Worm (Caenorhabditis elegans) whole organism, L2 larva: ENCODE data around the gene H14N18.2.
A peak's percentile ranks its signal among the peaks of the same experiment; 100 is the strongest.

Experiments
- C34F6.9 ChIP-seq: fragments of 150-350 bp; optimal IDR thresholded peaks from 2 replicates; lab custom pipeline; 2014; ENCODE audit warnings: missing biosample characterization, missing genetic modification characterization
- F13H6.1 ChIP-seq: sonication (generic microtip); optimal IDR thresholded peaks from 2 replicates; lab custom pipeline; 2016; ENCODE audit warnings: missing genetic modification characterization, missing compliant biosample characterization
- R02D3.7 ChIP-seq: fragments of 150-350 bp; optimal IDR thresholded peaks from 2 replicates; lab custom pipeline; 2014; ENCODE audit warnings: missing biosample characterization, missing genetic modification characterization
- Y55F3AM.14 ChIP-seq: fragments of 200-800 bp; sonication (Bioruptor generic); optimal IDR thresholded peaks from 2 replicates; lab custom pipeline; 2018; ENCODE audit warnings: mild to moderate bottlenecking, missing genetic modification characterization, missing compliant biosample characterization
- ZK546.5 ChIP-seq: sonication (generic microtip); optimal IDR thresholded peaks from 2 replicates; lab custom pipeline; 2017; ENCODE audit warnings: missing biosample characterization, missing genetic modification characterization
- alr-1 ChIP-seq: fragments of 150-350 bp; optimal IDR thresholded peaks from 2 replicates; lab custom pipeline; 2014; ENCODE audit warnings: missing biosample characterization, missing genetic modification characterization
- aly-2 ChIP-seq: fragments of 150-350 bp; optimal IDR thresholded peaks from 2 replicates; lab custom pipeline; 2014; ENCODE audit warnings: missing biosample characterization, missing genetic modification characterization
- ama-1 ChIP-seq: fragments of 150-350 bp; optimal IDR thresholded peaks from 2 replicates; lab custom pipeline; 2018; ENCODE audit warnings: inconsistent platforms
- blmp-1 ChIP-seq: sonication (generic microtip); optimal IDR thresholded peaks from 2 replicates; lab custom pipeline; 2017; ENCODE audit warnings: missing genetic modification characterization, mild to moderate bottlenecking, missing compliant biosample characterization, antibody characterized with exemption, moderate library complexity; ENCODE audit not compliant: insufficient read depth
- ceh-16 ChIP-seq: fragments of 150-350 bp; optimal IDR thresholded peaks from 2 replicates; lab custom pipeline; 2014; ENCODE audit warnings: missing biosample characterization, missing genetic modification characterization
- ceh-82 ChIP-seq: fragments of 150-350 bp; optimal IDR thresholded peaks from 2 replicates; lab custom pipeline; 2014; ENCODE audit warnings: missing biosample characterization, missing genetic modification characterization
- crh-2 ChIP-seq: sonication (generic microtip); optimal IDR thresholded peaks from 2 replicates; lab custom pipeline; 2017; ENCODE audit warnings: missing biosample characterization, missing genetic modification characterization
- dmd-4 ChIP-seq: sonication (generic microtip); optimal IDR thresholded peaks from 2 replicates; lab custom pipeline; 2017; ENCODE audit warnings: missing biosample characterization, missing genetic modification characterization
- egl-27 ChIP-seq: sonication (generic microtip); optimal IDR thresholded peaks from 3 replicates; lab custom pipeline; 2017; ENCODE audit warnings: missing biosample characterization, missing genetic modification reagents, missing genetic modification characterization
- elt-1 ChIP-seq: fragments of 150-350 bp; optimal IDR thresholded peaks from 2 replicates; lab custom pipeline; 2014; ENCODE audit warnings: missing biosample characterization, missing genetic modification characterization
- elt-3 ChIP-seq: sonication (generic microtip); optimal IDR thresholded peaks from 2 replicates; lab custom pipeline; 2017; ENCODE audit warnings: missing biosample characterization, missing genetic modification characterization
- fos-1 ChIP-seq: fragments of 150-350 bp; optimal IDR thresholded peaks from 2 replicates; lab custom pipeline; 2014; ENCODE audit warnings: missing biosample characterization, missing genetic modification characterization
- gmeb-1 ChIP-seq: fragments of 150-350 bp; optimal IDR thresholded peaks from 2 replicates; lab custom pipeline; 2014; ENCODE audit warnings: missing biosample characterization, missing genetic modification characterization
- lin-11 ChIP-seq: fragments of 150-350 bp; sonication (generic microtip); optimal IDR thresholded peaks from 2 replicates; lab custom pipeline; 2014; ENCODE audit warnings: missing biosample characterization, missing genetic modification characterization, inconsistent platforms, mixed read lengths
- lin-13 ChIP-seq: fragments of 150-350 bp; optimal IDR thresholded peaks from 2 replicates; lab custom pipeline; 2014; ENCODE audit warnings: missing biosample characterization, missing genetic modification reagents, missing genetic modification characterization
- lin-39 ChIP-seq: fragments of 150-350 bp; optimal IDR thresholded peaks from 2 replicates; lab custom pipeline; 2014; ENCODE audit warnings: missing biosample characterization, missing genetic modification reagents, missing genetic modification characterization
- lsy-2 ChIP-seq, 2 experiments: fragments of 150-350 bp in 1 of 2; sonication (generic microtip) in 1 of 2; optimal IDR thresholded peaks; 2 replicates each; lab custom pipeline; 2014 to 2017; ENCODE audit warnings: missing biosample characterization in 2 of 2, missing genetic modification characterization in 2 of 2
- mab-5 ChIP-seq: fragments of 150-350 bp; optimal IDR thresholded peaks from 2 replicates; lab custom pipeline; 2014; ENCODE audit warnings: missing biosample characterization, missing genetic modification characterization
- mbf-1 ChIP-seq: sonication (generic microtip); optimal IDR thresholded peaks from 2 replicates; lab custom pipeline; 2017; ENCODE audit warnings: missing biosample characterization, missing genetic modification characterization
- mdl-1 ChIP-seq, 2 experiments: fragments of 150-350 bp in 1 of 2; sonication (generic microtip) in 1 of 2; optimal IDR thresholded peaks; 2 replicates each; lab custom pipeline; 2017; ENCODE audit warnings: missing biosample characterization in 2 of 2, missing genetic modification characterization in 2 of 2
- nhr-10 ChIP-seq: sonication (generic microtip); optimal IDR thresholded peaks from 2 replicates; lab custom pipeline; 2017; ENCODE audit warnings: missing biosample characterization, missing genetic modification characterization
- nhr-11 ChIP-seq: fragments of 150-350 bp; optimal IDR thresholded peaks from 2 replicates; lab custom pipeline; 2014; ENCODE audit warnings: missing biosample characterization, missing genetic modification characterization
- nhr-12 ChIP-seq: fragments of 150-350 bp; optimal IDR thresholded peaks from 2 replicates; lab custom pipeline; 2014; ENCODE audit warnings: missing biosample characterization, missing genetic modification characterization
- nhr-129 ChIP-seq: fragments of 150-350 bp; optimal IDR thresholded peaks from 2 replicates; lab custom pipeline; 2014; ENCODE audit warnings: missing biosample characterization, missing genetic modification characterization
- nhr-21 ChIP-seq: fragments of 150-350 bp; optimal IDR thresholded peaks from 2 replicates; lab custom pipeline; 2014; ENCODE audit warnings: missing biosample characterization, missing genetic modification characterization
- nhr-23 ChIP-seq: fragments of 150-350 bp; optimal IDR thresholded peaks from 2 replicates; lab custom pipeline; 2014; ENCODE audit warnings: missing biosample characterization, missing genetic modification reagents, missing genetic modification characterization
- nhr-237 ChIP-seq: fragments of 150-350 bp; optimal IDR thresholded peaks from 2 replicates; lab custom pipeline; 2014; ENCODE audit warnings: missing biosample characterization, missing genetic modification characterization
- nhr-25 ChIP-seq: fragments of 150-350 bp; sonication (generic microtip); optimal IDR thresholded peaks from 3 replicates; lab custom pipeline; 2014; ENCODE audit warnings: missing biosample characterization, missing genetic modification characterization
- nhr-6 ChIP-seq: fragments of 150-350 bp; optimal IDR thresholded peaks from 2 replicates; lab custom pipeline; 2014; ENCODE audit warnings: missing biosample characterization, missing genetic modification characterization
- nhr-77 ChIP-seq: fragments of 150-350 bp; optimal IDR thresholded peaks from 2 replicates; lab custom pipeline; 2014; ENCODE audit warnings: missing biosample characterization, missing genetic modification characterization
- peb-1 ChIP-seq: fragments of 150-350 bp; optimal IDR thresholded peaks from 2 replicates; lab custom pipeline; 2014; ENCODE audit warnings: missing biosample characterization, missing genetic modification characterization
- sem-4 ChIP-seq: fragments of 150-350 bp; optimal IDR thresholded peaks from 2 replicates; lab custom pipeline; 2014; ENCODE audit warnings: missing biosample characterization, missing genetic modification reagents, missing genetic modification characterization
- skn-1 ChIP-seq: sonication (generic microtip); optimal IDR thresholded peaks from 2 replicates; lab custom pipeline; 2017; ENCODE audit warnings: missing biosample characterization, missing genetic modification characterization
- sma-3 ChIP-seq: sonication (generic microtip); optimal IDR thresholded peaks from 2 replicates; lab custom pipeline; 2016; ENCODE audit warnings: missing genetic modification reagents, missing genetic modification characterization, missing compliant biosample characterization
- sma-9 ChIP-seq, 2 experiments: fragments of 150-350 bp in 1 of 2; sonication (generic microtip) in 1 of 2; optimal IDR thresholded peaks; 2 replicates each; lab custom pipeline; 2014 to 2016; ENCODE audit warnings: missing genetic modification characterization in 2 of 2, mild to moderate bottlenecking in 1 of 2, missing biosample characterization in 1 of 2, missing compliant biosample characterization in 1 of 2, missing genetic modification reagents in 1 of 2, moderate library complexity in 1 of 2
- snpc-4 ChIP-seq: fragments of 150-350 bp; optimal IDR thresholded peaks from 2 replicates; lab custom pipeline; 2014; ENCODE audit warnings: missing biosample characterization, missing genetic modification characterization
- unc-39 ChIP-seq: fragments of 150-350 bp; optimal IDR thresholded peaks from 2 replicates; lab custom pipeline; 2014; ENCODE audit warnings: missing biosample characterization, missing genetic modification characterization
- unc-55 ChIP-seq: fragments of 150-350 bp; sonication (generic microtip); optimal IDR thresholded peaks from 3 replicates; lab custom pipeline; 2014; ENCODE audit warnings: missing biosample characterization, missing genetic modification reagents, missing genetic modification characterization
- unc-62 ChIP-seq: fragments of 150-350 bp; optimal IDR thresholded peaks from 2 replicates; lab custom pipeline; 2014; ENCODE audit warnings: missing biosample characterization, missing genetic modification reagents, missing genetic modification characterization
- zag-1 ChIP-seq: fragments of 150-350 bp; optimal IDR thresholded peaks from 2 replicates; lab custom pipeline; 2014; ENCODE audit warnings: missing biosample characterization, missing genetic modification characterization
- ztf-1 ChIP-seq: fragments of 200-800 bp; sonication (Bioruptor generic); conservative IDR thresholded peaks from 2 replicates; pipeline ENCODE4 v1.3.6; 2022; ENCODE audit warnings: missing genetic modification characterization, missing compliant biosample characterization
- ztf-11 ChIP-seq: sonication (generic microtip); optimal IDR thresholded peaks from 2 replicates; lab custom pipeline; 2017; ENCODE audit warnings: missing biosample characterization, missing genetic modification characterization
- ztf-4 ChIP-seq: fragments of 150-350 bp; optimal IDR thresholded peaks from 2 replicates; lab custom pipeline; 2014; ENCODE audit warnings: missing biosample characterization, missing genetic modification characterization

Gene H14N18.2

ce11 chrV:8935104-8935503, 2.7 kb downstream of the H14N18.2 start (continued):
- no peak for TF ChIP-seq mbf-1 (tag; lab: Kevin White, UChicago)
- no peak for TF ChIP-seq C34F6.9 (tag; lab: Kevin White, UChicago)
- TF ChIP-seq nhr-237 (tag; lab: Kevin White, UChicago), result no peak
- no peak for TF ChIP-seq aly-2 (tag; lab: Kevin White, UChicago)
- TF ChIP-seq Y55F3AM.14 (GFP tag; lab: Kevin White, UChicago), result no peak
- no peak for TF ChIP-seq alr-1 (tag; lab: Kevin White, UChicago)
- no peak for TF ChIP-seq unc-62 (GFP tag; lab: Kevin White, UChicago)
- no peak for TF ChIP-seq ceh-16 (tag; lab: Kevin White, UChicago)
- TF ChIP-seq nhr-25 (tag; lab: Kevin White, UChicago), result peak; percentile 22
- no peak for TF ChIP-seq mab-5 (tag; lab: Kevin White, UChicago)
- no peak for TF ChIP-seq lin-13 (GFP tag; lab: Kevin White, UChicago)
- TF ChIP-seq egl-27, result no peak
- no peak for TF ChIP-seq peb-1 (tag; lab: Kevin White, UChicago)
- TF ChIP-seq skn-1, result no peak
- peak; percentile 29 for TF ChIP-seq gmeb-1 (tag; lab: Kevin White, UChicago)
- no peak for TF ChIP-seq R02D3.7 (tag; lab: Kevin White, UChicago)
- no peak for TF ChIP-seq mdl-1 (tag; optimal IDR thresholded peaks at IDR 0.05; lab: Kevin White, UChicago)
- no peak for TF ChIP-seq nhr-6 (tag; lab: Kevin White, UChicago)
- peak; percentile 36 for TF ChIP-seq crh-2
- no peak for TF ChIP-seq snpc-4 (tag; lab: Kevin White, UChicago)

DNA sequence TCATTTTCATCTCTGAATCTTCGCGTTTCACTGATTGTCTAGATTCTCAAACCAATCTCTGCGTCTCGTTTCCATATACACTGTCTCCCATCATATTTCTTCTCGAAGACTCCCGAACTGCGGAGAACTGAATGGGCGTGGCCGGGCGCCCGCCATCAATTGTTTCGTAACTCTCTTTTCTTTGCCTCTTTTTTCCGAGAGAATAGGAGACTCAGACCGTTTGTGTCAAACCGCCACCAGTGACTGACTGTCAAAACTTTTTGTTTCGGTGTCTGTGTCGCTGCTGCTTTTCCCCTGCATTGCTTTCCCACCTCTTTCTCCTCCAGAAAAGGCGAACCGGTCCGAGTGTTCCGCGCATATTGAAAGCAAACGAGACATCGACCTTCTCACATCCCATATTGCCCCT, 3.8 kb downstream of the H14N18.2 start, which contains the start of gene unc-23:
Gene unc-23 (plus strand): TSS at position 176 of the 406 bp plus-strand sequence.
- no peak for TF ChIP-seq peb-1 (tag; lab: Kevin White, UChicago)
- no peak for TF ChIP-seq elt-1 (tag; lab: Kevin White, UChicago)
- no peak for TF ChIP-seq nhr-12 (tag; lab: Kevin White, UChicago)
- peak; percentile 97 for TF ChIP-seq sma-3 (GFP tag; lab: Kevin White, UChicago)
- no peak for TF ChIP-seq mab-5 (tag; lab: Kevin White, UChicago)
- no peak for TF ChIP-seq dmd-4 (tag; lab: Kevin White, UChicago)
- TF ChIP-seq ztf-1 (GFP tag; lab: Robert Waterston, UW), result no peak
- no peak for TF ChIP-seq R02D3.7 (tag; lab: Kevin White, UChicago)
- no peak for TF ChIP-seq nhr-10 (tag; lab: Kevin White, UChicago)
- TF ChIP-seq fos-1 (tag; lab: Kevin White, UChicago), result peak; percentile 89
- peak; percentile 37 for TF ChIP-seq lin-11 (tag; lab: Kevin White, UChicago)
- TF ChIP-seq nhr-21, result peak; percentile 77
- no peak for TF ChIP-seq unc-55 (GFP tag; lab: Kevin White, UChicago)
- no peak for TF ChIP-seq lin-39 (tag; lab: Kevin White, UChicago)
- TF ChIP-seq nhr-237 (tag; lab: Kevin White, UChicago), result no peak
- peak; percentile 76 for TF ChIP-seq gmeb-1 (tag; lab: Kevin White, UChicago)
- no peak for TF ChIP-seq snpc-4 (tag; lab: Kevin White, UChicago)
- TF ChIP-seq F13H6.1 (tag; lab: Kevin White, UChicago), result peak; percentile 94
- TF ChIP-seq zag-1 (tag; lab: Kevin White, UChicago), result no peak
- peak; percentile 65 for TF ChIP-seq ztf-4 (tag; lab: Kevin White, UChicago)
- TF ChIP-seq ama-1 (lab: Kevin White, UChicago), result no peak
- no peak for TF ChIP-seq nhr-11 (tag; lab: Kevin White, UChicago)
- no peak for TF ChIP-seq mdl-1 (tag; optimal IDR thresholded peaks at IDR 0.05; lab: Kevin White, UChicago)
- TF ChIP-seq nhr-23 (tag; lab: Kevin White, UChicago), result no peak
- no peak for TF ChIP-seq mbf-1 (tag; lab: Kevin White, UChicago)
- TF ChIP-seq lin-13 (GFP tag; lab: Kevin White, UChicago), result peak; percentile 50
- TF ChIP-seq lsy-2 (tag; optimal IDR thresholded peaks at IDR 0.05; lab: Kevin White, UChicago), result peak; percentile 60 to 73
- no peak for TF ChIP-seq skn-1
- TF ChIP-seq egl-27, result peak; percentile 68
- peak; percentile 51 for TF ChIP-seq Y55F3AM.14 (GFP tag; lab: Kevin White, UChicago)
- TF ChIP-seq elt-3 (tag; lab: Kevin White, UChicago), result no peak
- TF ChIP-seq nhr-6 (tag; lab: Kevin White, UChicago), result peak; percentile 72
- TF ChIP-seq ztf-11, result no peak
- TF ChIP-seq aly-2 (tag; lab: Kevin White, UChicago), result no peak
- TF ChIP-seq sma-9 (GFP tag; optimal IDR thresholded peaks at IDR 0.05; lab: Kevin White, UChicago), result peak; percentile 89
- TF ChIP-seq sma-9 (tag; optimal IDR thresholded peaks at IDR 0.05; lab: Kevin White, UChicago), result no peak
- TF ChIP-seq nhr-25 (tag; lab: Kevin White, UChicago), result peak; percentile 86
- no peak for TF ChIP-seq ZK546.5 (tag; lab: Kevin White, UChicago)
- TF ChIP-seq unc-62 (GFP tag; lab: Kevin White, UChicago), result no peak
- TF ChIP-seq blmp-1 (tag; lab: Kevin White, UChicago), result peak; percentile 91
- peak; percentile 82 for TF ChIP-seq crh-2
- TF ChIP-seq sem-4 (tag; lab: Kevin White, UChicago), result peak; percentile 95
- TF ChIP-seq nhr-129 (tag; lab: Kevin White, UChicago), result peak; percentile 80
- peak; percentile 54 for TF ChIP-seq C34F6.9 (tag; lab: Kevin White, UChicago)
- TF ChIP-seq ceh-82 (tag; lab: Kevin White, UChicago), result no peak
- TF ChIP-seq alr-1 (tag; lab: Kevin White, UChicago), result no peak
- peak; percentile 56 for TF ChIP-seq nhr-77 (tag; lab: Kevin White, UChicago)
- peak; percentile 59 for TF ChIP-seq ceh-16 (tag; lab: Kevin White, UChicago)
- no peak for TF ChIP-seq unc-39
